Worm (Caenorhabditis elegans) whole organism, mixed stage, embryonic: Measurements from ENCODE around the gene Y40B10A.5.

Experiments
- M03D4.4 ChIP-seq: sonication (generic microtip); optimal IDR thresholded peaks from 2 replicates; lab custom pipeline; 2017; ENCODE audit warnings: mild to moderate bottlenecking, missing genetic modification characterization, missing compliant biosample characterization
- blmp-1 ChIP-seq: fragments of 150-350 bp; optimal IDR thresholded peaks from 2 replicates; lab custom pipeline; 2014; ENCODE audit warnings: missing biosample characterization, missing genetic modification characterization
- ceh-39 ChIP-seq: fragments of 150-350 bp; optimal IDR thresholded peaks from 2 replicates; lab custom pipeline; 2014; ENCODE audit warnings: missing biosample characterization, missing genetic modification characterization
- elt-1 ChIP-seq: sonication (generic microtip); optimal IDR thresholded peaks from 2 replicates; lab custom pipeline; 2017; ENCODE audit warnings: missing genetic modification characterization, mild to moderate bottlenecking, missing compliant biosample characterization, antibody characterized with exemption, moderate library complexity, borderline replicate concordance; ENCODE audit not compliant: insufficient read depth
- elt-3 ChIP-seq: fragments of 150-350 bp; optimal IDR thresholded peaks from 2 replicates; lab custom pipeline; 2014; ENCODE audit warnings: missing biosample characterization, missing genetic modification characterization
- flh-1 ChIP-seq: fragments of 200-800 bp; sonication (Bioruptor generic); optimal IDR thresholded peaks from 2 replicates; lab custom pipeline; 2018; ENCODE audit warnings: mild to moderate bottlenecking, missing genetic modification characterization, moderate library complexity, missing compliant biosample characterization
- lin-32 ChIP-seq: fragments of 200-800 bp; sonication (Bioruptor generic); optimal IDR thresholded peaks from 2 replicates; lab custom pipeline; 2018; ENCODE audit warnings: mild to moderate bottlenecking, missing genetic modification characterization, missing compliant biosample characterization
- mls-2 ChIP-seq: sonication (generic microtip); optimal IDR thresholded peaks from 2 replicates; lab custom pipeline; 2016; ENCODE audit warnings: mild to moderate bottlenecking, missing genetic modification characterization, moderate library complexity, missing compliant biosample characterization
- nhr-237 ChIP-seq: fragments of 150-350 bp; optimal IDR thresholded peaks from 2 replicates; lab custom pipeline; 2014; ENCODE audit warnings: missing biosample characterization, missing genetic modification characterization
- sptf-1 ChIP-seq: sonication (generic microtip); optimal IDR thresholded peaks from 2 replicates; lab custom pipeline; 2017; ENCODE audit warnings: mild to moderate bottlenecking, missing genetic modification characterization, moderate library complexity, missing compliant biosample characterization
- tbx-8 ChIP-seq: fragments of 200-800 bp; sonication (Bioruptor generic); optimal IDR thresholded peaks from 2 replicates; lab custom pipeline; 2018; ENCODE audit warnings: mild to moderate bottlenecking, missing genetic modification characterization, moderate library complexity, missing compliant biosample characterization
- unc-120 ChIP-seq: sonication (generic microtip); optimal IDR thresholded peaks from 2 replicates; lab custom pipeline; 2017; ENCODE audit warnings: missing genetic modification characterization, missing compliant biosample characterization; ENCODE audit not compliant: poor library complexity, severe bottlenecking
- zip-8 ChIP-seq: fragments of 150-350 bp; optimal IDR thresholded peaks from 2 replicates; lab custom pipeline; 2014; ENCODE audit warnings: missing biosample characterization, missing genetic modification characterization

Y40B10A.5 gene

ce11 chrV:1999531-2000094, 46.2 kb downstream of the Y40B10A.5 start, which contains the start of gene alh-5:
Gene alh-5, minus strand, starts transcription at chrV:1999581.
- TF ChIP-seq M03D4.4 (tag; lab: Kevin White, UChicago), result no peak
- no peak for TF ChIP-seq mls-2 (tag; lab: Kevin White, UChicago)
- no peak for TF ChIP-seq flh-1 (GFP tag; lab: Kevin White, UChicago)
- TF ChIP-seq elt-1, result no peak
- TF ChIP-seq elt-3, result no peak
- no peak for TF ChIP-seq sptf-1
- TF ChIP-seq zip-8 (tag; lab: Kevin White, UChicago), result no peak
- no peak for TF ChIP-seq ceh-39 (tag; lab: Kevin White, UChicago)

- no peak for TF ChIP-seq tbx-8 (GFP tag; lab: Kevin White, UChicago)
- no peak for TF ChIP-seq lin-32
- TF ChIP-seq zip-8 (tag; lab: Kevin White, UChicago), result no peak
- no peak for TF ChIP-seq blmp-1 (tag; lab: Kevin White, UChicago)
- no peak for TF ChIP-seq unc-120 (tag; lab: Kevin White, UChicago)
- TF ChIP-seq nhr-237 (tag; lab: Kevin White, UChicago), result no peak
- no peak for TF ChIP-seq ceh-39 (tag; lab: Kevin White, UChicago)
- TF ChIP-seq flh-1 (GFP tag; lab: Kevin White, UChicago), result no peak
- TF ChIP-seq M03D4.4 (tag; lab: Kevin White, UChicago), result no peak
- no peak for TF ChIP-seq elt-1
These were observed 47.5 kb downstream of the Y40B10A.5 start for ce11 chrV:1998358-1998757.
